Worm (Caenorhabditis elegans): ENCODE data around the gene C27D9.1.

- TF ChIP-seq skn-1 (tag; optimal IDR thresholded peaks at IDR 0.05) (no peak), jun-1 (tag; optimal IDR thresholded peaks at IDR 0.05) (no peak), ama-1 (optimal IDR thresholded peaks at IDR 0.05) (no peak), lsy-2 (tag; optimal IDR thresholded peaks at IDR 0.05) (no peak), ces-1 (GFP tag; optimal IDR thresholded peaks at IDR 0.05) (no peak), ceh-82 (tag; optimal IDR thresholded peaks at IDR 0.05) (no peak), lin-13 (GFP tag; optimal IDR thresholded peaks at IDR 0.05) (no peak), snu-23 (GFP tag; optimal IDR thresholded peaks at IDR 0.05) (no peak), unc-86 (tag; optimal IDR thresholded peaks at IDR 0.05) (no peak), C04F5.9 (tag; optimal IDR thresholded peaks at IDR 0.05) (no peak), fkh-10 (GFP tag; optimal IDR thresholded peaks at IDR 0.05) (no peak), nhr-237 (tag; optimal IDR thresholded peaks at IDR 0.05) (no peak), egl-13 (tag; optimal IDR thresholded peaks at IDR 0.05) (no peak), nhr-28 (tag; optimal IDR thresholded peaks at IDR 0.05) (no peak)
These were observed 18.1 kb downstream of the C27D9.1 start, which contains the start of gene F26G1.5 for ce11 chrII:4771282-4771681.
